Worm (Caenorhabditis elegans) whole organism, midembryonic: ENCODE measurements around the gene amdh-1.

Source experiments
- cog-1 ChIP-seq: sonication (generic microtip); optimal IDR thresholded peaks from 2 replicates; lab custom pipeline; 2016; ENCODE audit warnings: missing genetic modification characterization, missing compliant biosample characterization
- klf-2 ChIP-seq: fragments of 200-800 bp; sonication (Bioruptor generic); conservative IDR thresholded peaks from 2 replicates; pipeline ENCODE4 v1.3.6; 2022; ENCODE audit warnings: missing genetic modification reagents, missing genetic modification characterization, missing compliant biosample characterization
- ref-1 ChIP-seq: fragments of 200-800 bp; sonication (Bioruptor generic); conservative IDR thresholded peaks from 2 replicates; pipeline ENCODE4 v1.3.6; 2022; ENCODE audit warnings: missing genetic modification reagents, missing genetic modification characterization, missing compliant biosample characterization
- tab-1 ChIP-seq: fragments of 200-800 bp; sonication (Bioruptor generic); IDR thresholded peaks from 2 replicates; pipeline ENCODE4 v1.3.6; 2022; ENCODE audit warnings: missing genetic modification characterization, missing compliant biosample characterization
- ztf-29 ChIP-seq: fragments of 200-800 bp; sonication (Bioruptor generic); IDR thresholded peaks from 2 replicates; pipeline ENCODE4 v1.3.6; 2022; ENCODE audit warnings: missing genetic modification reagents, missing genetic modification characterization, missing compliant biosample characterization

- TF ChIP-seq ztf-29 (GFP tag; lab: Robert Waterston, UW) (no peak), cog-1 (tag; lab: Kevin White, UChicago) (no peak), ref-1 (no peak), tab-1 (GFP tag; lab: Robert Waterston, UW) (no peak), klf-2 (GFP tag; lab: Robert Waterston, UW) (no peak)
Observed at ce11 chrIII:6312244-6312643, 60.6 kb downstream of the amdh-1 start.
